Fruit fly (Drosophila melanogaster) whole organism, embryonic: ENCODE data around the gene hgo.

Experiments
- Elba2 ChIP-seq: fragments of 200-800 bp; sonication (Bioruptor generic); optimal IDR thresholded peaks from 3 replicates; lab custom pipeline; 2016; ENCODE audit warnings: missing biosample characterization, missing genetic modification characterization
- Sox102F ChIP-seq: fragments of 200-800 bp; sonication (Bioruptor generic); optimal IDR thresholded peaks from 2 replicates; lab custom pipeline; 2018; ENCODE audit warnings: missing biosample characterization, mild to moderate bottlenecking, missing genetic modification characterization, moderate library complexity
- vnd ChIP-seq: fragments of 200-800 bp; sonication (Bioruptor generic); IDR thresholded peaks from 3 replicates; pipeline ENCODE4 v1.3.6; 2022; ENCODE audit warnings: missing biosample characterization, missing genetic modification characterization; ENCODE audit not compliant: partially characterized antibody

DNA sequence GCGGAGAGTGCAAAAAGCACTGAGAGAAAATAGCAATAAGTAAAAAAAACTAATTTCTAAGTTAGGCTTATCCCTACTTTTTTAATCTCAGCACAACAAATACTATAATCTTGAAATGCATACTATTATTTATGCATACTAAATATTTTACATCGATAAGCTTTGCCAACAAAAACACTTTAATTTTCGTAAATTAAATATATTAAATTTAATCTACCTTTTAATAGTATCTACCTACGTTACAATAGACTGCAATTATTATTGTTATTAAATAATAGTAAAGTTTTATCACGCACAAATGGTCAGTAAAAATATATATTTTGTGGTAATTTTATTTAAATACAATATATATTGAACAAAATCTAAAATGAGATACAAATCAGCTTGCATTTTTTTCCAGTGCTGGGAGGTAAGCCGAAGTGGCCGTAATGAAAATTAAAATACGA is 46.0 kb downstream of the hgo start:
- TF ChIP-seq vnd (GFP tag; lab: Robert Waterston, UW) = no peak
- TF ChIP-seq Sox102F (GFP tag; lab: Kevin White, UChicago) = no peak
- TF ChIP-seq Elba2 (GFP tag; lab: Kevin White, UChicago) = no peak
